Fruit fly (Drosophila melanogaster) whole organism: ENCODE data around the gene spen.

Experiments used
- Dll ChIP-seq: fragments of >200 bp; optimal IDR thresholded peaks from 2 replicates; lab custom pipeline; 2017
- pan ChIP-seq: fragments of >200 bp; optimal IDR thresholded peaks from 2 replicates; lab custom pipeline; 2017
- psq ChIP-seq: fragments of >200 bp; optimal IDR thresholded peaks from 2 replicates; lab custom pipeline; 2017
- usp ChIP-seq: fragments of >200 bp; optimal IDR thresholded peaks from 2 replicates; lab custom pipeline; 2017; ENCODE audit warnings: missing biosample characterization, missing genetic modification characterization, mixed read lengths

DNA sequence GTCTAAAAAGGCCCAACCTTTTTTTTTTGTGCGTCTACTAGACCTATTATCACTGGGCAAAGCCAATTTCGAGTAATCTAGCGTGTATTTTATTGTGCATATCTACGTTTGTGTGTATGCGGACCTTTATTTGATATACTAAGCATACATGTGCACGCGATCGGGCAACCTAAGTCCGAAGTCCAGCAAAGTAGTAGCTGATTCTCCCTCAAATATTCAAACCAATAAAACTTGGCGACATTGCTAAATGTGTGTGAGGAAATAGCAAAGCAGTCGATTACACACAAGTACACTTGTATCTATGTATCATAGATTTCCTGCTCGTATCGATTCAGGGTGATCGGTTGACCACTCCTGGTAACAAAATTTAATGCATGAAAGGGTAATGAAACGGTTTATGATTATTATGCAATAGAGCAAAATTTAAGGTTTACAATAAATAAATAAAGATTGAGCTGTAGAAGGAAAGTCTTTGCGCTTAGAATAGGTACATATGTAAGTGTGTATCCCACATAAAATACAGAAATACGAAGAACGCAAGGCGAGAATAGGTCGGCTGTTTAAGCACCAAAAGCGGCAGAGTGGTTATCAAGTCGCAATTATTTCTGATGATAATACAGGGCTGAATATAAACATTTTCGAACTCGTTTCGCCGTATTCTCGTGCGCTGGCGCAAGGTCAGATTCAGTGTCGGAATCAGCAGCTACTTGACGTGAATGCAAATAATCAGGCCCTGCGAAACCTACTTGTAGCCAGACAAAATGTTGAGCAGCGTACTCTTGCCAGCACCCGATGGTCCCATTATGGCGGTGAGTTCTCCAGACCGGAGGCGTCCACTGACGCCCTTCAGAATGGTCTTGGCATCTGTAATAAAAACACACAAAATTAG, 33.2 kb upstream of the spen start:
- TF ChIP-seq pan (lab: Kevin White, UChicago) (no peak), usp (GFP tag; lab: Kevin White, UChicago) (no peak), psq (lab: Kevin White, UChicago) (no peak), Dll (lab: Kevin White, UChicago) (no peak)
